Worm (Caenorhabditis elegans): ENCODE results near the gene xbx-1.
"Not testable (repeated sequence)": the region's sequence is repeated elsewhere in the genome, so short reads cannot be mapped to it uniquely, and the experiment has no call there.

The xbx-1 gene

DNA sequence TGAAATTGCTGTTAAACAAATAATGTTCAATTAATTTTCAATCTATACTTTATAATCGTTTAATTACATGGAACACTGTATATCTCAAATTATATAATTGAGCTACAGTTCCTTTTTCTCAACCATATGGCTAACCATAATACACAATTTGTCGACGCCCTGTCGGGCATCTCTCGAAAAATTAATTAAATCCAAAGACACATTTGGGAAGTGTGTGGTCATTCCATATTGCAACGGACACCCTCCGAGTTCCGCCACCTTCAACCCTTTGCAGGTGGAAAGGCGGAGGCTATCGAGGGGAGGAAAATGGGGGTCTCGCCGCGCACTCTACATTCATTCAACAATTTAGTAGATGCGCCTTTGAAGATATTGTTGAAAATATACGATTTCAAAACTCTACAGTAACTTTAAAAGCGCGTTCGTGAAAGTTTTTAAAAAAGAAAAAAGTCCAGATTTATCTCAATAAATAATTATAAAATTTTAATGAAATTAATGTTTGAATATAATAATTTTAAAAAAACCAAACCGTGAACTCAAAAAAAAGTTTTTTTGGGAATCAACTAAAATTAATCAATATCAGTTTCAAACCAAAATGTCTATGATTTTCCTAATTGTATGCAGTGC is 49.0 kb downstream of the xbx-1 start, which contains the start of gene F14H8.8:
F14H8.8 (plus strand) TSS at position 574 of the 624 bp plus-strand sequence.
- TF ChIP-seq snpc-4 (tag; optimal IDR thresholded peaks at IDR 0.05), result peak; percentile 94
- TF ChIP-seq fos-1 (tag; optimal IDR thresholded peaks at IDR 0.05), result peak; percentile 11
- no peak for TF ChIP-seq nhr-6 (tag; optimal IDR thresholded peaks at IDR 0.05)
- peak; percentile 10 for TF ChIP-seq gmeb-1 (tag; optimal IDR thresholded peaks at IDR 0.05)
- TF ChIP-seq nhr-21 (tag; optimal IDR thresholded peaks at IDR 0.05), result peak; percentile 18
- no peak for TF ChIP-seq nhr-129 (tag; optimal IDR thresholded peaks at IDR 0.05)
- TF ChIP-seq ztf-4 (tag; optimal IDR thresholded peaks at IDR 0.05), result no peak
- TF ChIP-seq lsy-2 (tag; optimal IDR thresholded peaks at IDR 0.05), result no peak
- TF ChIP-seq egl-27 (tag; optimal IDR thresholded peaks at IDR 0.05), result no peak
- TF ChIP-seq mdl-1 (tag; optimal IDR thresholded peaks at IDR 0.05), result no peak
- TF ChIP-seq nhr-11 (tag; optimal IDR thresholded peaks at IDR 0.05), result no peak
- peak; percentile 64 for TF ChIP-seq sma-3 (GFP tag; optimal IDR thresholded peaks at IDR 0.05)
- no peak for TF ChIP-seq ZK546.5 (tag; optimal IDR thresholded peaks at IDR 0.05)
- no peak for TF ChIP-seq dmd-4 (tag; optimal IDR thresholded peaks at IDR 0.05)
- peak; percentile 9 for TF ChIP-seq ceh-16 (tag; optimal IDR thresholded peaks at IDR 0.05)
- TF ChIP-seq ztf-11 (tag; optimal IDR thresholded peaks at IDR 0.05), result no peak

DNA sequence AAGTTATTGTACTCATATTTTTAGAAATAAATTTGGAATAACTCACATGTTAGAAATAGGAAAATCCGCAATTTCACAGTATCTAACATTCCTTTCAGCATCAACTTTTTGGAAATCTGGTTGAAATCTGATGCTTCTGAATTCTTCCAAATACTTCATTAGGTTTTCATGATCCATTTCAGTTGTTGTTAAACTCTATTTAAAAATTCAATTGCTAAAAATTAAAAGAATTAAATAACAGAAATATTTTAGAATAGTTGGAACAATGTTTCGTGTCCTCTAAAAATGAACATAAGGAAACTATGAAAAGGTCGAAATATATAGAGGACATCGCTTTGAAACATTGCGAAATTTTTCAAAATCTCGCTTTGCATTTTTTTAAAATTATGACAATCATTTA is 51.3 kb downstream of the xbx-1 start, which contains the start of gene cng-1:
cng-1 (minus strand) TSS at position 101 of the 400 bp plus-strand sequence.
- not testable (repeated sequence) for TF ChIP-seq lin-13 (GFP tag; optimal IDR thresholded peaks at IDR 0.05); blmp-1 (tag; optimal IDR thresholded peaks at IDR 0.05; ENCODE audit: insufficient read depth); elt-1 (tag; optimal IDR thresholded peaks at IDR 0.05)
